Worm (Caenorhabditis elegans): ENCODE data around the gene T25B6.6.

ce11 chrX:9035142-9035541 lies 12.5 kb upstream of the T25B6.6 start:
- no peak for TF ChIP-seq skn-1 (tag; optimal IDR thresholded peaks at IDR 0.05)
- no peak for TF ChIP-seq dpl-1 (GFP tag; optimal IDR thresholded peaks at IDR 0.05)
- no peak for TF ChIP-seq efl-3 (GFP tag; optimal IDR thresholded peaks at IDR 0.05)

All from whole organism, L1 larva.